Worm (Caenorhabditis elegans) whole organism, young adult: ENCODE measurements around the gene Y75B8A.7.

Source experiments
- C17E4.6 ChIP-seq: fragments of 200-800 bp; sonication (Bioruptor generic); IDR thresholded peaks from 2 replicates; pipeline ENCODE4 v1.3.6; 2022; ENCODE audit warnings: missing genetic modification reagents, missing genetic modification characterization, missing compliant biosample characterization
- F37B4.10 ChIP-seq: fragments of 200-800 bp; sonication (Bioruptor generic); IDR thresholded peaks from 2 replicates; pipeline ENCODE4 v1.3.6; 2022; ENCODE audit warnings: missing genetic modification characterization, missing compliant biosample characterization
- K12H6.12 ChIP-seq: fragments of 200-800 bp; sonication (Bioruptor generic); optimal IDR thresholded peaks from 2 replicates; lab custom pipeline; 2018; ENCODE audit warnings: mild to moderate bottlenecking, missing genetic modification characterization, missing compliant biosample characterization
- Y53F4B.3 ChIP-seq: fragments of 200-800 bp; sonication (Bioruptor generic); IDR thresholded peaks from 2 replicates; pipeline ENCODE4 v1.3.6; 2022; ENCODE audit warnings: missing genetic modification reagents, missing genetic modification characterization, missing compliant biosample characterization
- Y56A3A.18 ChIP-seq: fragments of 200-800 bp; sonication (Bioruptor generic); IDR thresholded peaks from 2 replicates; pipeline ENCODE4 v1.3.6; 2022; ENCODE audit warnings: missing genetic modification reagents, missing genetic modification characterization, missing compliant biosample characterization
- ZK185.1 ChIP-seq: sonication (generic microtip); optimal IDR thresholded peaks from 2 replicates; lab custom pipeline; 2016; ENCODE audit warnings: mild to moderate bottlenecking, missing genetic modification characterization, missing compliant biosample characterization; ENCODE audit not compliant: poor library complexity, severe bottlenecking
- athp-1 ChIP-seq: sonication (generic microtip); optimal IDR thresholded peaks from 2 replicates; lab custom pipeline; 2017; ENCODE audit warnings: mild to moderate bottlenecking, missing genetic modification characterization, missing compliant biosample characterization
- attf-5 ChIP-seq: fragments of 200-800 bp; sonication (Bioruptor generic); optimal IDR thresholded peaks from 2 replicates; lab custom pipeline; 2018; ENCODE audit warnings: mild to moderate bottlenecking, missing genetic modification characterization, missing compliant biosample characterization
- bed-1 ChIP-seq: fragments of 200-800 bp; sonication (Bioruptor generic); IDR thresholded peaks from 2 replicates; pipeline ENCODE4 v1.3.6; 2022; ENCODE audit warnings: missing genetic modification reagents, missing genetic modification characterization, missing compliant biosample characterization
- ccch-3 ChIP-seq: fragments of 200-800 bp; sonication (Bioruptor generic); optimal IDR thresholded peaks from 2 replicates; lab custom pipeline; 2018; ENCODE audit warnings: mild to moderate bottlenecking, missing genetic modification characterization, missing compliant biosample characterization
- ceh-27 ChIP-seq: fragments of 200-800 bp; sonication (Bioruptor generic); optimal IDR thresholded peaks from 2 replicates; lab custom pipeline; 2018; ENCODE audit warnings: mild to moderate bottlenecking, missing genetic modification characterization, moderate library complexity, missing compliant biosample characterization
- dpff-1 ChIP-seq: sonication (generic microtip); optimal IDR thresholded peaks from 2 replicates; lab custom pipeline; 2017; ENCODE audit warnings: mild to moderate bottlenecking, missing genetic modification characterization, missing compliant biosample characterization
- hlh-12 ChIP-seq: sonication (generic microtip); optimal IDR thresholded peaks from 2 replicates; lab custom pipeline; 2016; ENCODE audit warnings: missing genetic modification characterization, missing compliant biosample characterization
- hlh-26 ChIP-seq: fragments of 200-800 bp; sonication (Bioruptor generic); conservative IDR thresholded peaks from 2 replicates; pipeline ENCODE4 v1.3.6; 2022; ENCODE audit warnings: missing genetic modification reagents, missing genetic modification characterization, missing compliant biosample characterization
- hmg-1.2 ChIP-seq: fragments of 200-800 bp; sonication (Bioruptor generic); IDR thresholded peaks from 2 replicates; pipeline ENCODE4 v1.3.6; 2022; ENCODE audit warnings: missing genetic modification reagents, missing genetic modification characterization, missing compliant biosample characterization
- hrde-1 ChIP-seq: sonication (generic microtip); optimal IDR thresholded peaks from 2 replicates; lab custom pipeline; 2016; ENCODE audit warnings: missing genetic modification characterization, mild to moderate bottlenecking, missing compliant biosample characterization, moderate library complexity, missing genotype, missing genetic modification reagents, borderline replicate concordance
- hsf-1 ChIP-seq: fragments of 200-800 bp; sonication (Bioruptor generic); IDR thresholded peaks from 2 replicates; pipeline ENCODE4 v1.3.6; 2022; ENCODE audit warnings: missing genetic modification reagents, missing genetic modification characterization, missing compliant biosample characterization
- lin-54 ChIP-seq: fragments of 200-800 bp; sonication (Bioruptor generic); optimal IDR thresholded peaks from 2 replicates; lab custom pipeline; 2018; ENCODE audit warnings: mild to moderate bottlenecking, missing genetic modification characterization, missing compliant biosample characterization
- lsl-1 ChIP-seq: fragments of 200-800 bp; sonication (Bioruptor generic); optimal IDR thresholded peaks from 2 replicates; lab custom pipeline; 2018; ENCODE audit warnings: mild to moderate bottlenecking, missing genetic modification characterization, moderate library complexity, missing compliant biosample characterization
- madf-6 ChIP-seq: fragments of 200-800 bp; sonication (Bioruptor generic); IDR thresholded peaks from 2 replicates; pipeline ENCODE4 v1.3.6; 2022; ENCODE audit warnings: missing genetic modification reagents, missing genetic modification characterization, missing compliant biosample characterization
- madf-8 ChIP-seq: fragments of 200-800 bp; sonication (Bioruptor generic); conservative IDR thresholded peaks from 2 replicates; pipeline ENCODE4 v1.3.6; 2022; ENCODE audit warnings: missing genetic modification reagents, missing genetic modification characterization, missing compliant biosample characterization
- nhr-27 ChIP-seq: fragments of 200-800 bp; sonication (Bioruptor generic); optimal IDR thresholded peaks from 2 replicates; lab custom pipeline; 2018; ENCODE audit warnings: mild to moderate bottlenecking, missing genetic modification characterization, moderate library complexity, missing compliant biosample characterization
- nhr-80 ChIP-seq: sonication (generic microtip); optimal IDR thresholded peaks from 2 replicates; lab custom pipeline; 2016; ENCODE audit warnings: missing genetic modification characterization, missing compliant biosample characterization
- pha-4 ChIP-seq: fragments of 150-350 bp; sonication (generic microtip); optimal IDR thresholded peaks from 2 replicates; lab custom pipeline; 2014; ENCODE audit warnings: missing biosample characterization, missing genetic modification reagents, missing genetic modification characterization
- rcor-1 ChIP-seq: fragments of 200-800 bp; sonication (Bioruptor generic); IDR thresholded peaks from 2 replicates; pipeline ENCODE4 v1.3.6; 2022; ENCODE audit warnings: missing genetic modification reagents, missing genetic modification characterization, missing compliant biosample characterization
- rec-8 ChIP-seq, 2 experiments: sonication (generic microtip); optimal IDR thresholded peaks; 2 replicates each; lab custom pipeline; 2016; ENCODE audit warnings: mild to moderate bottlenecking in 2 of 2, missing genetic modification characterization in 2 of 2, missing genetic modification reagents in 2 of 2, missing genotype in 2 of 2, missing biosample characterization in 1 of 2, missing compliant biosample characterization in 1 of 2, moderate library complexity in 1 of 2
- rpc-1 ChIP-seq, 2 experiments: fragments of 150-350 bp in 1 of 2; sonication (generic microtip) in 1 of 2; optimal IDR thresholded peaks; 2 replicates each; lab custom pipeline; 2014 to 2018; ENCODE audit warnings: missing biosample characterization in 1 of 2, missing genetic modification characterization in 1 of 2, missing genetic modification reagents in 1 of 2, missing genotype in 1 of 2
- snpc-1.1 ChIP-seq: sonication (generic microtip); optimal IDR thresholded peaks from 2 replicates; lab custom pipeline; 2017; ENCODE audit warnings: missing genetic modification characterization, mild to moderate bottlenecking, missing compliant biosample characterization, antibody characterized with exemption, moderate library complexity, missing genotype, missing genetic modification reagents; ENCODE audit not compliant: insufficient read depth
- snpc-3.4 ChIP-seq: sonication (generic microtip); optimal IDR thresholded peaks from 2 replicates; lab custom pipeline; 2017; ENCODE audit warnings: missing genetic modification characterization, mild to moderate bottlenecking, missing compliant biosample characterization, antibody characterized with exemption, moderate library complexity, missing genotype, missing genetic modification reagents
- ztf-6 ChIP-seq: fragments of 200-800 bp; sonication (Bioruptor generic); IDR thresholded peaks from 2 replicates; pipeline ENCODE4 v1.3.6; 2022; ENCODE audit warnings: missing genetic modification reagents, missing genetic modification characterization, missing compliant biosample characterization

Y75B8A.7 gene

DNA sequence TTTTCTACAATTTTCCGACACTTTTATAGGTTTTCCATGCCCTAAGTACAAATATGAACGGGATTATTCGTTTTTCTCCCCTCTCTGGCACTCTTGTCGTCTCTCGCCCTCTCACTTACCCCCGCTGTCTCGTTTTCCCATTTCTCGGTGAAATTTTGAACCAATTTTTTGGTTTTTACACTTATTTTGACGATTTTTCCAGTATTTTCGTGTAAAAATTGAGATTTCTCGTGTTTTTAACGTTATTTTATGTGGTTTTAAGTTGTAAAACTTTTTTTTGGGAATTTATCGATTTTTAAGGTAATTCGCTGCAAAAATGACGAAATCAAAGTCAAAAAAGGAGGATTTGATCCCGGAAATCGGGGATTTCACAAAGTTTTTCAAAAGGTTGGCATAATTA, at the start of gene Y75B8A.7:
Y75B8A.7 (plus strand) TSS at position 301 of the 400 bp plus-strand sequence.
- TF ChIP-seq hmg-1.2 (0 out of 2 replicates have a peak, but pooled peaks have one; percentile 3), snpc-1.1 (tag; lab: Kevin White, UChicago) (no peak), pha-4 (no peak), rec-8 (tag; optimal IDR thresholded peaks at IDR 0.05; lab: Kevin White, UChicago) (no peak), K12H6.12 (no peak), athp-1 (tag; lab: Kevin White, UChicago) (no peak)

DNA sequence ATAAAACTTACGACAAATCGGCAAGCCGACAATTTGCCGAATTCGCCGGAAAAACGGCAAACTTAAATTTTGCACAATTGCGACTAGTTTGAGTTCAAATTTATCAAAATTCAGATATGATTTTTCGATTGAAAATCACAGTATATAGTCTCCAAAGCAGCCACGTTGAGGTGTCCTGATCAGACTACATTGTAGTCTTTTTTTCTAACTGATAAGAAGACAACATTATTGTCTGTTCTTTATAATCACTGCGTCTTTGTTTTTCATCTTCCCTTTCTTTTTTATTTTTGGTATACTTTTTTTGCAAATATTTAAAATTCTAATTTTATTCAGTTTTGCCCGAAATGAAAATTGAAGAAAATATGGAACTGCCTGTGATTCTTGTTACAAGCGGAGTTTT, 45.3 kb upstream of the Y75B8A.7 start, which contains the start of the genes cest-12 and lonp-2:
cest-12 (minus strand) TSS at position 101 of the 400 bp plus-strand sequence.
lonp-2 (plus strand) TSS at position 334 of the 400 bp plus-strand sequence.
- TF ChIP-seq dpff-1 (no peak), lin-54 (no peak)

DNA sequence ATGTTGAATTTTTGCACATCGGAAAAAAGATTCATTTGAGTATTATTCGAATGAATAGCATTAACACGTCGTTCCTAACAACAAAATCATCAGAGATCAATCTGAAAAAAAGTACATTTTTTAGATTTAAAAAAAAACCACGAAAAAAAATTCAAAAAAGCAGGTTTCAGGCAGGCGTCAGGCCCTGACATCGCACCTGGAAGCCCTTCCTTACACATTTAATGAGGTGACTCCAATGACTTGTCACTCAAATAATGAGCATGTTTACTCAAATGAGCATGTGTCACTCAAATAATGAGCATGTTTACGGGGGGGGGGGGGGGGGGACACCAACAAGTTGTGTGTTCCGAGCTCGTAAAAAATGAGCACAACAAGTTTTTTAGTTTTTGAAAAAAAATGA, 34.3 kb upstream of the Y75B8A.7 start, which contains the start of gene lron-12:
lron-12 (minus strand) TSS at position 101 of the 400 bp plus-strand sequence.
- TF ChIP-seq rcor-1 (GFP tag; lab: Robert Waterston, UW) (no peak), ztf-6 (no peak), hrde-1 (no peak), ceh-27 (GFP tag; lab: Kevin White, UChicago) (no peak), Y56A3A.18 (GFP tag; lab: Robert Waterston, UW) (no peak), lsl-1 (GFP tag; lab: Kevin White, UChicago) (no peak), bed-1 (no peak), hlh-12 (tag; lab: Kevin White, UChicago) (no peak), hlh-26 (no peak)

DNA sequence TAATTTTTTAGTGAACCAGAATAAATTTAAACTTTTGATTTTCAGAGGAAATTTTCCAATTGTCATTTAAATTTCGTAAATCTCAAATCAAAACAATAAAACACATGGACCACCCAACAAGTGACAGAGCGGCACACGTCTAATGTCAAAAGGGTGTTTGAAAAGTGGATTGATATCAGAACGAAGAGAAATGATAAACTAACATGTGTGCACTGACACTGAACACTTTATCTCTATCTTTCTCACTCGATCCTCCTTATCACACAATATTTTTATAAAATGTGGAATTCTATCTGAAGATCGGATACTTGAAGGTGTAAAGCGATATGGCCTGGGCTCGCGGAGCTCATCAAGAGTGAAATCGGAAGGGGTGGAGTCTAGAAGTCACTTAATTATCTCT, 33.1 kb upstream of the Y75B8A.7 start:
- no peak for TF ChIP-seq ccch-3 (GFP tag; lab: Kevin White, UChicago)
- TF ChIP-seq nhr-80, result no peak
- TF ChIP-seq ZK185.1 (tag; lab: Kevin White, UChicago), result no peak
- TF ChIP-seq madf-6 (GFP tag; lab: Robert Waterston, UW), result no peak
- TF ChIP-seq hlh-12 (tag; lab: Kevin White, UChicago), result no peak
- no peak for TF ChIP-seq madf-8
- TF ChIP-seq Y53F4B.3, result no peak
- no peak for TF ChIP-seq attf-5
- TF ChIP-seq snpc-3.4 (tag; lab: Kevin White, UChicago), result no peak
- no peak for TF ChIP-seq C17E4.6 (GFP tag; lab: Robert Waterston, UW)

DNA sequence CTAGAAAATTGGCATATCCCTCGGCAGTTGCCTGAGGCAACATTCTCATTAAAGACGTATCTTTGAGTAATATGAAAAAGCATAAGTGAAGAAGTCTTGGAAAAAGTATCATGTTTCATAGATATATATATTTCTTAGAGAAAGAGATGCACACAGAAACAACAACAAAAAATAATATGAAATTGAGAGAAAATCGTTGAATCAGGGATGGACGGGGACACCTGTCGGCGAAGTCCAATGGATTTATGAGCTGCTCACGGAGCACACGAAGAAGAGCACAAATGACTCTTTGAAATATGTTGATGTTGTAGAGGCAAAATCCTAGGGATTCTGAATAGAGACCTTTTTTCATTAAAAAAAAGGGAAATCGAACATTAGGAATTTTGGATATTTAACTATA, 31.5 kb upstream of the Y75B8A.7 start:
- no peak for TF ChIP-seq F37B4.10 (GFP tag; lab: Robert Waterston, UW)
- TF ChIP-seq, all 124 proteins: peak for 0

DNA sequence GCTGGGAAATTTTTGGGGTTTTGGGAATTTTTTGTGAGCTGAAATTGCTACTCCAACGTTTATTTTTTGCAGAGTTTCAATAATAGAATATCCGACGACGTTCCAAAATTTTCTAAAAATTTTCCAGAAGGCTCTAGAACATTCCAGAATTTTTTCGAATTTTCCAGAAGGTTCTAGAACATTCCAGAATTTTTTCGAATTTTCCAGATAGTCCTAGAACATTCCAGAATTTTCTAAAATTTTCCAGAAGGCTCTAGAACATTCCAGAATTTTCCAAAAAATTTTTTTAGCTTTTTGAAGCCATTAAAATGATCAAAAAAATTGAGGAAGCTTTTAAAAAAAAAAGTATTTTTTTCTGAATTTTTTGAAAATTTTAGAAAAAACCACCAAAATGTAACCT, 29.3 kb upstream of the Y75B8A.7 start:
- TF ChIP-seq nhr-27 (tag; lab: Kevin White, UChicago) (no peak), rpc-1 (optimal IDR thresholded peaks at IDR 0.05; lab: Kevin White, UChicago) (peak; percentile 30), rpc-1 (tag; optimal IDR thresholded peaks at IDR 0.05; lab: Kevin White, UChicago) (no peak), hsf-1 (GFP tag; lab: Robert Waterston, UW) (peak; percentile 93)
- TF ChIP-seq, all 124 proteins: peak for 2
